Fruit fly (Drosophila melanogaster): ENCODE data around the gene CG4218.

DNA sequence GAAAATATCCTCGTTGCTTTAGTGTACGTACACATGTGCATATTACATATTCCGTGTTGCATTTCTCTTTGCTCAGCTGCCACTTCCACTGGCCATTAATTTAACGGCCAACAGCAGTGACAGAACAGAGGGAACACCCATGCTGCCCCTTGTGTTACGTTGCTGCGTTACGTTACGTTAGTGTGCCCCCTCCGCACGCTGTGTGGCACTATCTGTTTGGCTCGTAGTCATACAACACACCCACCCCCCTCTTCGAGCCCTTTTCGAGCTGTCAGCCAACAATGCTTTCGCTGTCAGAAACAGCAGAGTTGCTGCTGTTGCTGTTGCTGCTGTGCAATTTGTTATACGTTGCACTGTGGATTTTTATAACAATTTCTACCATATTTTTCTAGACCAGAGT is 28.4 kb downstream of the CG4218 start:
- TF ChIP-seq CG8478 (optimal IDR thresholded peaks at IDR 0.05) = no peak
- no peak for TF ChIP-seq pan (optimal IDR thresholded peaks at IDR 0.05)
- TF ChIP-seq Dll (optimal IDR thresholded peaks at IDR 0.05) = no peak
- TF ChIP-seq EcR (GFP tag; optimal IDR thresholded peaks at IDR 0.05) = no peak
- no peak for TF ChIP-seq psq (optimal IDR thresholded peaks at IDR 0.05)
- no peak for TF ChIP-seq usp (GFP tag; optimal IDR thresholded peaks at IDR 0.05)
